Fruit fly (Drosophila melanogaster) whole organism, embryonic: ENCODE data around the gene Bap111.
A peak's percentile ranks its signal among the peaks of the same experiment; 100 is the strongest.

Experiments
- Atf-2 ChIP-seq: fragments of 200-800 bp; sonication (Bioruptor generic); optimal IDR thresholded peaks from 2 replicates; lab custom pipeline; 2016; ENCODE audit warnings: missing biosample characterization, missing genetic modification characterization
- CG1024 ChIP-seq: fragments of 200-800 bp; sonication (Bioruptor generic); IDR thresholded peaks from 2 replicates; pipeline ENCODE4 v1.3.6; 2022; ENCODE audit warnings: missing biosample characterization, missing genetic modification characterization
- CG10462 ChIP-seq: fragments of 200-800 bp; sonication (Bioruptor generic); optimal IDR thresholded peaks from 2 replicates; lab custom pipeline; 2016; ENCODE audit warnings: missing biosample characterization, missing genetic modification characterization
- CG11093 ChIP-seq: fragments of 200-800 bp; sonication (Bioruptor generic); IDR thresholded peaks from 3 replicates; pipeline ENCODE4 v1.3.6; 2022; ENCODE audit warnings: missing biosample characterization, missing genetic modification characterization
- CG11247 ChIP-seq: fragments of 200-800 bp; sonication (Bioruptor generic); IDR thresholded peaks from 2 replicates; pipeline ENCODE4 v1.3.6; 2022; ENCODE audit warnings: missing biosample characterization, missing genetic modification characterization
- CG11456 ChIP-seq: fragments of 200-800 bp; sonication (Bioruptor generic); IDR thresholded peaks from 3 replicates; pipeline ENCODE4 v1.3.6; 2022; ENCODE audit warnings: missing biosample characterization, missing genetic modification characterization
- CG11695 ChIP-seq: fragments of 200-800 bp; sonication (Bioruptor generic); IDR thresholded peaks from 3 replicates; pipeline ENCODE4 v1.3.6; 2022; ENCODE audit warnings: missing biosample characterization, missing genetic modification characterization
- CG11696 ChIP-seq: fragments of 200-800 bp; sonication (Bioruptor generic); IDR thresholded peaks from 2 replicates; pipeline ENCODE4 v1.3.6; 2022; ENCODE audit warnings: missing biosample characterization, missing genetic modification characterization
- CG11723 ChIP-seq: fragments of 200-800 bp; sonication (Bioruptor generic); optimal IDR thresholded peaks from 2 replicates; lab custom pipeline; 2017; ENCODE audit warnings: missing biosample characterization, mild to moderate bottlenecking, missing genetic modification characterization
- CG12236 ChIP-seq: fragments of 200-800 bp; sonication (Bioruptor generic); optimal IDR thresholded peaks from 2 replicates; lab custom pipeline; 2016; ENCODE audit warnings: missing biosample characterization, missing genetic modification characterization
- CG12391 ChIP-seq: fragments of 200-800 bp; sonication (Bioruptor generic); optimal IDR thresholded peaks from 3 replicates; lab custom pipeline; 2018; ENCODE audit warnings: missing biosample characterization, mild to moderate bottlenecking, missing genetic modification characterization, moderate library complexity
- CG12942 ChIP-seq: fragments of 200-800 bp; sonication (Bioruptor generic); optimal IDR thresholded peaks from 3 replicates; lab custom pipeline; 2016; ENCODE audit warnings: missing biosample characterization, missing genetic modification characterization
- CG15011 ChIP-seq: fragments of 200-800 bp; sonication (Bioruptor generic); optimal IDR thresholded peaks from 3 replicates; lab custom pipeline; 2018; ENCODE audit warnings: missing biosample characterization, mild to moderate bottlenecking, missing genetic modification characterization
- CG1602 ChIP-seq: fragments of 200-800 bp; sonication (Bioruptor generic); optimal IDR thresholded peaks from 3 replicates; lab custom pipeline; 2016; ENCODE audit warnings: missing biosample characterization, missing genetic modification characterization
- CG1603 ChIP-seq: fragments of 200-800 bp; sonication (Bioruptor generic); optimal IDR thresholded peaks from 2 replicates; lab custom pipeline; 2019; ENCODE audit warnings: missing biosample characterization, mild to moderate bottlenecking, missing genetic modification characterization, moderate library complexity
- CG2129 ChIP-seq: fragments of 200-800 bp; sonication (Bioruptor generic); IDR thresholded peaks from 2 replicates; pipeline ENCODE4 v1.3.6; 2022; ENCODE audit warnings: missing biosample characterization, missing genetic modification characterization; ENCODE audit not compliant: partially characterized antibody
- CG34224 ChIP-seq: fragments of 200-800 bp; sonication (Bioruptor generic); IDR thresholded peaks from 3 replicates; pipeline ENCODE4 v1.3.6; 2022; ENCODE audit warnings: missing biosample characterization, missing genetic modification characterization; ENCODE audit not compliant: partially characterized antibody
- CG3838 ChIP-seq: fragments of 200-800 bp; sonication (Bioruptor generic); optimal IDR thresholded peaks from 3 replicates; lab custom pipeline; 2016; ENCODE audit warnings: missing biosample characterization, missing genetic modification characterization
- CG3995 ChIP-seq: fragments of 200-800 bp; sonication (Bioruptor generic); optimal IDR thresholded peaks from 3 replicates; lab custom pipeline; 2016; ENCODE audit warnings: missing biosample characterization, missing genetic modification characterization
- CG4360 ChIP-seq: fragments of 200-800 bp; sonication (Bioruptor generic); IDR thresholded peaks from 2 replicates; pipeline ENCODE4 v1.3.6; 2022; ENCODE audit warnings: missing biosample characterization, missing genetic modification characterization
- CG4730 ChIP-seq: fragments of 200-800 bp; sonication (Bioruptor generic); IDR thresholded peaks from 2 replicates; pipeline ENCODE4 v1.3.6; 2022; ENCODE audit warnings: missing biosample characterization, missing genetic modification characterization
- CG8359 ChIP-seq: fragments of 200-800 bp; sonication (Bioruptor generic); optimal IDR thresholded peaks from 2 replicates; lab custom pipeline; 2017; ENCODE audit warnings: missing biosample characterization, mild to moderate bottlenecking, missing genetic modification characterization, borderline replicate concordance
- CoRest ChIP-seq: fragments of 200-800 bp; sonication (Bioruptor generic); optimal IDR thresholded peaks from 3 replicates; lab custom pipeline; 2018; ENCODE audit warnings: missing biosample characterization, mild to moderate bottlenecking, missing genetic modification characterization, moderate library complexity
- Dp ChIP-seq: fragments of 200-800 bp; sonication (Bioruptor generic); optimal IDR thresholded peaks from 2 replicates; lab custom pipeline; 2018; ENCODE audit warnings: missing biosample characterization, mild to moderate bottlenecking, missing genetic modification characterization, moderate library complexity
- E2f2 ChIP-seq: fragments of 200-800 bp; sonication (Bioruptor generic); IDR thresholded peaks from 2 replicates; pipeline ENCODE4 v1.3.6; 2022; ENCODE audit warnings: missing biosample characterization, missing genetic modification characterization
- ERR ChIP-seq: fragments of 200-800 bp; sonication (Bioruptor generic); optimal IDR thresholded peaks from 2 replicates; lab custom pipeline; 2016; ENCODE audit warnings: missing biosample characterization, missing genetic modification characterization
- Fer1 ChIP-seq: fragments of 200-800 bp; sonication (Bioruptor generic); optimal IDR thresholded peaks from 2 replicates; lab custom pipeline; 2017; ENCODE audit warnings: missing biosample characterization, mild to moderate bottlenecking, missing genetic modification characterization
- Hr39 ChIP-seq: fragments of >200 bp; optimal IDR thresholded peaks from 2 replicates; lab custom pipeline; 2017
- Sin3A ChIP-seq: fragments of >200 bp; optimal IDR thresholded peaks from 2 replicates; lab custom pipeline; 2018
- Sry-β ChIP-seq: fragments of 200-800 bp; sonication (Bioruptor generic); optimal IDR thresholded peaks from 2 replicates; lab custom pipeline; 2018; ENCODE audit warnings: missing biosample characterization, mild to moderate bottlenecking, missing genetic modification characterization, moderate library complexity
- Sry-δ ChIP-seq: fragments of 200-800 bp; sonication (Bioruptor generic); optimal IDR thresholded peaks from 2 replicates; lab custom pipeline; 2016; ENCODE audit warnings: missing biosample characterization, missing genetic modification characterization
- br ChIP-seq: fragments of >200 bp; optimal IDR thresholded peaks from 2 replicates; lab custom pipeline; 2017
- btn ChIP-seq: fragments of 200-800 bp; sonication (Bioruptor generic); optimal IDR thresholded peaks from 2 replicates; lab custom pipeline; 2016; ENCODE audit warnings: missing biosample characterization, missing genetic modification characterization
- cas ChIP-seq: fragments of 200-800 bp; sonication (Bioruptor generic); IDR thresholded peaks from 2 replicates; pipeline ENCODE4 v1.3.6; 2022; ENCODE audit warnings: missing biosample characterization, missing genetic modification characterization
- chif ChIP-seq, 2 experiments: fragments of 200-800 bp; sonication (Bioruptor generic); optimal IDR thresholded peaks; 3 replicates each; lab custom pipeline; 2016; ENCODE audit warnings: missing biosample characterization in 2 of 2, missing genetic modification characterization in 2 of 2
- crp ChIP-seq, 2 experiments: fragments of 200-800 bp; sonication (Bioruptor generic); optimal IDR thresholded peaks; 2 replicates in 1 of 2; 3 replicates in 1 of 2; lab custom pipeline; 2017; ENCODE audit warnings: missing biosample characterization in 2 of 2, missing genetic modification characterization in 2 of 2, mild to moderate bottlenecking in 1 of 2, moderate library complexity in 1 of 2
- cwo ChIP-seq: fragments of 200-800 bp; sonication (Bioruptor generic); optimal IDR thresholded peaks from 3 replicates; lab custom pipeline; 2017; ENCODE audit warnings: missing biosample characterization, missing genetic modification characterization, mild to moderate bottlenecking, moderate library complexity, missing genetic modification reagents
- danr ChIP-seq: fragments of 200-800 bp; sonication (Bioruptor generic); IDR thresholded peaks from 2 replicates; pipeline ENCODE4 v1.3.6; 2022; ENCODE audit warnings: missing biosample characterization, missing genetic modification characterization
- gfzf ChIP-seq: fragments of 200-800 bp; sonication (Bioruptor generic); optimal IDR thresholded peaks from 2 replicates; lab custom pipeline; 2016; ENCODE audit warnings: missing biosample characterization, mild to moderate bottlenecking, missing genetic modification characterization, moderate library complexity
- jumu ChIP-seq: fragments of 200-800 bp; sonication (Bioruptor generic); optimal IDR thresholded peaks from 3 replicates; lab custom pipeline; 2016; ENCODE audit warnings: missing biosample characterization, missing genetic modification characterization
- kah ChIP-seq: fragments of 200-800 bp; sonication (Bioruptor generic); optimal IDR thresholded peaks from 2 replicates; lab custom pipeline; 2018; ENCODE audit warnings: missing biosample characterization, mild to moderate bottlenecking, missing genetic modification characterization
- lola ChIP-seq, 3 experiments: fragments of >200 bp in 2 of 3; fragments of 200-800 bp in 1 of 3; sonication (Bioruptor generic) in 1 of 3; optimal IDR thresholded peaks; 2 replicates each; lab custom pipeline; 2017 to 2019; ENCODE audit warnings: missing biosample characterization in 3 of 3, missing genetic modification characterization in 3 of 3, mild to moderate bottlenecking in 1 of 3, moderate library complexity in 1 of 3
- maf-S ChIP-seq: fragments of 200-800 bp; sonication (Bioruptor generic); optimal IDR thresholded peaks from 2 replicates; lab custom pipeline; 2016; ENCODE audit warnings: missing biosample characterization, missing genetic modification characterization
- pan ChIP-seq, 4 experiments: fragments of >200 bp in 3 of 4; fragments of 200-800 bp in 1 of 4; sonication (Bioruptor generic) in 1 of 4; optimal IDR thresholded peaks in 3 of 4; IDR thresholded peaks in 1 of 4; 2 replicates each; pipeline versions ENCODE4 v1.3.6 to Lab custom; 2017 to 2022; ENCODE audit warnings: missing biosample characterization in 2 of 4, missing genetic modification characterization in 2 of 4, mixed read lengths in 1 of 4
- row ChIP-seq: fragments of 200-800 bp; sonication (Bioruptor generic); IDR thresholded peaks from 3 replicates; pipeline ENCODE4 v1.3.6; 2022; ENCODE audit warnings: missing biosample characterization, missing genetic modification characterization
- sisA ChIP-seq: fragments of 200-800 bp; sonication (Bioruptor generic); IDR thresholded peaks from 2 replicates; pipeline ENCODE4 v1.3.6; 2022; ENCODE audit warnings: missing biosample characterization, missing genetic modification characterization
- slp2 ChIP-seq: fragments of 200-800 bp; sonication (Bioruptor generic); optimal IDR thresholded peaks from 2 replicates; lab custom pipeline; 2016; ENCODE audit warnings: missing biosample characterization, missing genetic modification characterization
- sna ChIP-seq: fragments of 200-800 bp; sonication (Bioruptor generic); IDR thresholded peaks from 2 replicates; pipeline ENCODE4 v1.3.6; 2022; ENCODE audit warnings: missing biosample characterization, missing genetic modification characterization; ENCODE audit not compliant: partially characterized antibody
- sqz ChIP-seq: fragments of 200-800 bp; sonication (Bioruptor generic); optimal IDR thresholded peaks from 3 replicates; lab custom pipeline; 2018; ENCODE audit warnings: missing biosample characterization, mild to moderate bottlenecking, missing genetic modification characterization
- tin ChIP-seq: fragments of 200-800 bp; sonication (Bioruptor generic); optimal IDR thresholded peaks from 3 replicates; lab custom pipeline; 2016; ENCODE audit warnings: missing biosample characterization, missing genetic modification characterization
- zen2 ChIP-seq: fragments of 200-800 bp; sonication (Bioruptor generic); IDR thresholded peaks from 3 replicates; pipeline ENCODE4 v1.3.6; 2022; ENCODE audit warnings: missing biosample characterization, missing genetic modification characterization; ENCODE audit not compliant: partially characterized antibody

Bap111 gene

dm6 chrX:9118961-9119633 is 30.0 kb upstream of the Bap111 start (continued):
- TF ChIP-seq Atf-2 (GFP tag; lab: Kevin White, UChicago) (no peak), CG11696 (GFP tag; lab: Robert Waterston, UW) (no peak), pan (optimal IDR thresholded peaks at IDR 0.05; lab: Kevin White, UChicago) (no peak), pan (GFP tag; optimal IDR thresholded peaks at IDR 0.05 in 1 of 2, IDR thresholded peaks at IDR 0.05 in 1 of 2) (no peak), sna (GFP tag; lab: Robert Waterston, UW) (no peak), CoRest (no peak), maf-S (no peak), sisA (GFP tag; lab: Robert Waterston, UW) (no peak), zen2 (GFP tag; lab: Robert Waterston, UW) (no peak), CG3838 (GFP tag; lab: Kevin White, UChicago) (no peak), CG11723 (no peak), sqz (GFP tag; lab: Kevin White, UChicago) (peak; percentile 31), CG1024 (GFP tag; lab: Robert Waterston, UW) (no peak), gfzf (no peak), CG12236 (GFP tag; lab: Kevin White, UChicago) (no peak), cas (GFP tag; lab: Robert Waterston, UW) (no peak), slp2 (peak; percentile 20), Sry-δ (GFP tag; lab: Kevin White, UChicago) (peak; percentile 2), row (GFP tag; lab: Robert Waterston, UW) (no peak), CG11247 (GFP tag; lab: Robert Waterston, UW) (no peak), CG3995 (GFP tag; lab: Kevin White, UChicago) (no peak), Dp (GFP tag; lab: Kevin White, UChicago) (no peak), CG34224 (GFP tag; lab: Robert Waterston, UW) (no peak), CG4730 (no peak), CG11456 (GFP tag; lab: Robert Waterston, UW) (no peak), Sry-β (no peak), CG12391 (tag; lab: Kevin White, UChicago) (no peak), CG4360 (no peak), tin (GFP tag; lab: Kevin White, UChicago) (peak; percentile 35), lola (GFP tag; optimal IDR thresholded peaks at IDR 0.05; lab: Kevin White, UChicago) (no peak), Fer1 (GFP tag; lab: Kevin White, UChicago) (peak; percentile 59), btn (no peak), Sin3A (lab: Kevin White, UChicago) (no peak), CG2129 (GFP tag; lab: Robert Waterston, UW) (no peak), CG8359 (GFP tag; lab: Kevin White, UChicago) (no peak), CG15011 (peak; percentile 10), ERR (no peak), crp (GFP tag; optimal IDR thresholded peaks at IDR 0.05; lab: Kevin White, UChicago) (no peak), CG1603 (no peak), br (lab: Kevin White, UChicago) (no peak), CG1602 (GFP tag; lab: Kevin White, UChicago) (no peak), CG11695 (GFP tag; lab: Robert Waterston, UW) (0 out of 3 replicates have a peak, but pooled peaks have one; percentile 43), chif (GFP tag; optimal IDR thresholded peaks at IDR 0.05; lab: Kevin White, UChicago) (peak in 1 of 2 experiments; percentile 6), jumu (GFP tag; lab: Kevin White, UChicago) (no peak), CG12942 (GFP tag; lab: Kevin White, UChicago) (no peak), danr (GFP tag; lab: Robert Waterston, UW) (no peak), kah (GFP tag; lab: Kevin White, UChicago) (peak; percentile 3), cwo (GFP tag; lab: Kevin White, UChicago) (peak; percentile 28), CG10462 (GFP tag; lab: Kevin White, UChicago) (no peak), E2f2 (GFP tag; lab: Robert Waterston, UW) (no peak), CG11093 (GFP tag; lab: Robert Waterston, UW) (no peak), Hr39 (lab: Kevin White, UChicago) (no peak)
